Fruit fly (Drosophila melanogaster) whole organism, embryonic: ENCODE results near the gene Or67a.

Source experiments
- CG10543 ChIP-seq: fragments of 200-800 bp; sonication (Bioruptor generic); optimal IDR thresholded peaks from 3 replicates; lab custom pipeline; 2017; ENCODE audit warnings: missing biosample characterization, mild to moderate bottlenecking, missing genetic modification characterization, moderate library complexity
- CG11085 ChIP-seq: fragments of 200-800 bp; sonication (Bioruptor generic); IDR thresholded peaks from 2 replicates; pipeline ENCODE4 v1.3.6; 2022; ENCODE audit warnings: missing biosample characterization, missing genetic modification characterization
- CG12219 ChIP-seq: fragments of 200-800 bp; sonication (Bioruptor generic); optimal IDR thresholded peaks from 3 replicates; lab custom pipeline; 2018; ENCODE audit warnings: missing biosample characterization, mild to moderate bottlenecking, missing genetic modification characterization
- CG15479 ChIP-seq: fragments of 200-800 bp; sonication (Bioruptor generic); optimal IDR thresholded peaks from 3 replicates; lab custom pipeline; 2019; ENCODE audit warnings: missing biosample characterization, mild to moderate bottlenecking, missing genetic modification characterization, moderate library complexity
- CG1603 ChIP-seq: fragments of 200-800 bp; sonication (Bioruptor generic); optimal IDR thresholded peaks from 2 replicates; lab custom pipeline; 2019; ENCODE audit warnings: missing biosample characterization, mild to moderate bottlenecking, missing genetic modification characterization, moderate library complexity
- CG18599 ChIP-seq: fragments of 200-800 bp; sonication (Bioruptor generic); optimal IDR thresholded peaks from 3 replicates; lab custom pipeline; 2017; ENCODE audit warnings: missing biosample characterization, missing genetic modification characterization, mild to moderate bottlenecking, moderate library complexity, missing genetic modification reagents
- CG30403 ChIP-seq: fragments of 200-800 bp; sonication (Bioruptor generic); optimal IDR thresholded peaks from 3 replicates; lab custom pipeline; 2016; ENCODE audit warnings: missing biosample characterization, missing genetic modification characterization
- CG34224 ChIP-seq: fragments of 200-800 bp; sonication (Bioruptor generic); IDR thresholded peaks from 3 replicates; pipeline ENCODE4 v1.3.6; 2022; ENCODE audit warnings: missing biosample characterization, missing genetic modification characterization; ENCODE audit not compliant: partially characterized antibody
- CG4360 ChIP-seq: fragments of 200-800 bp; sonication (Bioruptor generic); IDR thresholded peaks from 2 replicates; pipeline ENCODE4 v1.3.6; 2022; ENCODE audit warnings: missing biosample characterization, missing genetic modification characterization
- CG5245 ChIP-seq: fragments of 200-800 bp; sonication (Bioruptor generic); optimal IDR thresholded peaks from 3 replicates; lab custom pipeline; 2016; ENCODE audit warnings: missing biosample characterization, missing genetic modification characterization
- CG6654 ChIP-seq: fragments of 200-800 bp; sonication (Bioruptor generic); optimal IDR thresholded peaks from 2 replicates; lab custom pipeline; 2017; ENCODE audit warnings: missing biosample characterization, mild to moderate bottlenecking, missing genetic modification characterization
- CG8281 ChIP-seq: fragments of 200-800 bp; sonication (Bioruptor generic); optimal IDR thresholded peaks from 2 replicates; lab custom pipeline; 2018; ENCODE audit warnings: missing biosample characterization, mild to moderate bottlenecking, missing genetic modification characterization, moderate library complexity
- CG9609 ChIP-seq: fragments of 200-800 bp; sonication (Bioruptor generic); optimal IDR thresholded peaks from 3 replicates; lab custom pipeline; 2016; ENCODE audit warnings: missing biosample characterization, missing genetic modification characterization
- Deaf1 ChIP-seq: fragments of 200-800 bp; optimal IDR thresholded peaks from 3 replicates; lab custom pipeline; 2019; ENCODE audit warnings: missing biosample characterization, mild to moderate bottlenecking, missing genetic modification characterization, moderate library complexity
- Hmr ChIP-seq: fragments of 200-800 bp; sonication (Bioruptor generic); optimal IDR thresholded peaks from 3 replicates; lab custom pipeline; 2017; ENCODE audit warnings: mild to moderate bottlenecking, missing biosample characterization, missing genetic modification reagents, missing genetic modification characterization
- Med ChIP-seq: fragments of 200-800 bp; sonication (Bioruptor generic); peaks from one replicate; lab custom pipeline; 2016; ENCODE audit warnings: missing biosample characterization, missing genetic modification characterization, mild to moderate bottlenecking, inconsistent platforms, moderate library complexity
- NC2β ChIP-seq: fragments of 200-800 bp; sonication (Bioruptor generic); optimal IDR thresholded peaks from 2 replicates; lab custom pipeline; 2016; ENCODE audit warnings: missing biosample characterization, missing genetic modification characterization
- Scr ChIP-seq: fragments of 200-800 bp; sonication (Bioruptor generic); IDR thresholded peaks from 2 replicates; pipeline ENCODE4 v1.3.6; 2022; ENCODE audit warnings: missing biosample characterization, missing genetic modification characterization; ENCODE audit not compliant: partially characterized antibody
- Sry-β ChIP-seq: fragments of 200-800 bp; sonication (Bioruptor generic); optimal IDR thresholded peaks from 2 replicates; lab custom pipeline; 2018; ENCODE audit warnings: missing biosample characterization, mild to moderate bottlenecking, missing genetic modification characterization, moderate library complexity
- Stat92E ChIP-seq, 3 experiments: fragments of >200 bp in 2 of 3; fragments of 200-800 bp in 1 of 3; sonication (Bioruptor generic) in 1 of 3; optimal IDR thresholded peaks; 2 replicates each; lab custom pipeline; 2017 to 2019; ENCODE audit warnings: missing biosample characterization in 3 of 3, missing genetic modification characterization in 3 of 3, mild to moderate bottlenecking in 1 of 3, moderate library complexity in 1 of 3
- ab ChIP-seq: fragments of 200-800 bp; sonication (Bioruptor generic); optimal IDR thresholded peaks from 2 replicates; lab custom pipeline; 2016; ENCODE audit warnings: missing biosample characterization, missing genetic modification characterization
- abd-A ChIP-seq: fragments of 200-800 bp; sonication (Bioruptor generic); optimal IDR thresholded peaks from 3 replicates; lab custom pipeline; 2019; ENCODE audit warnings: missing biosample characterization, mild to moderate bottlenecking, missing genetic modification characterization, moderate library complexity
- crc ChIP-seq: fragments of 200-800 bp; sonication (Bioruptor generic); optimal IDR thresholded peaks from 2 replicates; lab custom pipeline; 2016; ENCODE audit warnings: missing biosample characterization, missing genetic modification characterization
- dmrt99B ChIP-seq: fragments of 200-800 bp; sonication (Bioruptor generic); optimal IDR thresholded peaks from 2 replicates; lab custom pipeline; 2018; ENCODE audit warnings: missing biosample characterization, mild to moderate bottlenecking, missing genetic modification characterization, moderate library complexity
- gcm2 ChIP-seq: fragments of 200-800 bp; sonication (Bioruptor generic); optimal IDR thresholded peaks from 2 replicates; lab custom pipeline; 2016; ENCODE audit warnings: missing biosample characterization, missing genetic modification characterization
- hbn ChIP-seq: fragments of 200-800 bp; sonication (Bioruptor generic); IDR thresholded peaks from 2 replicates; pipeline ENCODE4 v1.3.6; 2022; ENCODE audit warnings: missing biosample characterization, missing genetic modification characterization; ENCODE audit not compliant: partially characterized antibody
- kni ChIP-seq: fragments of 200-800 bp; sonication (Bioruptor generic); optimal IDR thresholded peaks from 3 replicates; lab custom pipeline; 2017; ENCODE audit warnings: mild to moderate bottlenecking, missing biosample characterization, missing genetic modification reagents, missing genetic modification characterization
- mirr ChIP-seq: fragments of 200-800 bp; sonication (Bioruptor generic); optimal IDR thresholded peaks from 3 replicates; lab custom pipeline; 2018; ENCODE audit warnings: missing biosample characterization, mild to moderate bottlenecking, missing genetic modification characterization
- pzg ChIP-seq: fragments of 200-800 bp; sonication (Bioruptor generic); optimal IDR thresholded peaks from 3 replicates; lab custom pipeline; 2018; ENCODE audit warnings: missing biosample characterization, mild to moderate bottlenecking, missing genetic modification characterization, moderate library complexity
- tap ChIP-seq: fragments of 200-800 bp; optimal IDR thresholded peaks from 3 replicates; lab custom pipeline; 2019; ENCODE audit warnings: missing biosample characterization, mild to moderate bottlenecking, missing genetic modification characterization, moderate library complexity
- tx ChIP-seq: fragments of 200-800 bp; sonication (Bioruptor generic); optimal IDR thresholded peaks from 2 replicates; lab custom pipeline; 2016; ENCODE audit warnings: missing biosample characterization, missing genetic modification characterization
- unc-4 ChIP-seq: fragments of 200-800 bp; sonication (Bioruptor generic); IDR thresholded peaks from 2 replicates; pipeline ENCODE4 v1.3.6; 2022; ENCODE audit warnings: missing biosample characterization, missing genetic modification characterization; ENCODE audit not compliant: partially characterized antibody
- z ChIP-seq: fragments of 200-800 bp; sonication (Bioruptor generic); IDR thresholded peaks from 3 replicates; pipeline ENCODE4 v1.3.6; 2022; ENCODE audit warnings: missing biosample characterization, missing genetic modification characterization

The Or67a gene

dm6 chr3L:9511287-9512256 is 17.3 kb upstream of the Or67a start, which contains the start of gene RpS9 (continued):
- no peak for TF ChIP-seq CG6654 (GFP tag; lab: Kevin White, UChicago)
- TF ChIP-seq CG11085 (GFP tag; lab: Robert Waterston, UW) = no peak
- peak; percentile 43 for TF ChIP-seq CG12219 (GFP tag; lab: Kevin White, UChicago)
- TF ChIP-seq CG15479 (GFP tag; lab: Kevin White, UChicago) = no peak
- 0 out of 2 replicates have a peak, but pooled peaks have one; percentile 19 for TF ChIP-seq CG4360
- TF ChIP-seq Stat92E (GFP tag; optimal IDR thresholded peaks at IDR 0.05; lab: Kevin White, UChicago) = peak in 1 of 3 experiments; percentile 37

dm6 chr3L:9512560-9512959 is 16.3 kb upstream of the Or67a start, which contains the start of gene CG33703:
TSS of gene CG33703 (minus strand) at chr3L:9512660.
- TF ChIP-seq CG8281 (no peak), unc-4 (GFP tag; lab: Robert Waterston, UW) (no peak), Deaf1 (tag; lab: Kevin White, UChicago) (no peak), CG10543 (GFP tag; lab: Kevin White, UChicago) (no peak), tx (GFP tag; lab: Kevin White, UChicago) (no peak), CG30403 (GFP tag; lab: Kevin White, UChicago) (no peak), crc (GFP tag; lab: Kevin White, UChicago) (no peak), gcm2 (GFP tag; lab: Kevin White, UChicago) (no peak), ab (no peak)

dm6 chr3L:9513309-9513708 is 15.6 kb upstream of the Or67a start, which contains the start of gene CG33702:
TSS of gene CG33702 (minus strand) at chr3L:9513409.
- TF ChIP-seq tap (tag; lab: Kevin White, UChicago) = no peak
- TF ChIP-seq kni (GFP tag; lab: Kevin White, UChicago) = no peak
- no peak for TF ChIP-seq CG1603
- TF ChIP-seq hbn (GFP tag; lab: Robert Waterston, UW) = no peak
- TF ChIP-seq Scr (GFP tag; lab: Robert Waterston, UW) = no peak
- no peak for TF ChIP-seq CG34224 (GFP tag; lab: Robert Waterston, UW)
- TF ChIP-seq NC2β (GFP tag; lab: Kevin White, UChicago) = no peak
- no peak for TF ChIP-seq z
- no peak for TF ChIP-seq CG15479 (GFP tag; lab: Kevin White, UChicago)
- TF ChIP-seq pzg (GFP tag; lab: Kevin White, UChicago) = no peak
- no peak for TF ChIP-seq Sry-β (GFP tag; lab: Kevin White, UChicago)
- TF ChIP-seq CG5245 = no peak

dm6 chr3L:9525444-9525843 is 3.4 kb upstream of the Or67a start, which contains the start of gene CG33700:
TSS of gene CG33700 (minus strand) at chr3L:9525544.
- no peak for TF ChIP-seq dmrt99B
- TF ChIP-seq Hmr (GFP tag; lab: Kevin White, UChicago) = peak; percentile 9
- TF ChIP-seq mirr (GFP tag; lab: Kevin White, UChicago) = peak; percentile 16
- peak; percentile 24 for TF ChIP-seq abd-A (tag; lab: Kevin White, UChicago)
- peak; percentile 24 for TF ChIP-seq Med
- no peak for TF ChIP-seq CG9609 (GFP tag; lab: Kevin White, UChicago)
- TF ChIP-seq CG18599 (GFP tag; lab: Kevin White, UChicago) = peak; percentile 14
- TF ChIP-seq, all 482 proteins: peak for 5
